Fruit fly (Drosophila melanogaster): ENCODE measurements around the gene Rpp14a.

The Rpp14a gene

dm6 chr3R:30046029-30047001, 10.3 kb upstream of the Rpp14a start, which contains the start of the genes RpL32 and CG7943:
Gene RpL32, minus strand, starts transcription at chr3R:30046161.
Gene CG7943, plus strand, starts transcription at chr3R:30046470.
- TF ChIP-seq Eip93F (GFP tag; optimal IDR thresholded peaks at IDR 0.05) (peak; percentile 91), Smox (GFP tag; optimal IDR thresholded peaks at IDR 0.05) (peak; percentile 93), salr (GFP tag; optimal IDR thresholded peaks at IDR 0.05) (peak; percentile 49 to 86), CG6792 (GFP tag; optimal IDR thresholded peaks at IDR 0.05) (peak; percentile 92), CG31627 (GFP tag; optimal IDR thresholded peaks at IDR 0.05) (peak; percentile 96), fkh (GFP tag; optimal IDR thresholded peaks at IDR 0.05) (peak; percentile 82), Hr38 (GFP tag; optimal IDR thresholded peaks at IDR 0.05) (peak; percentile 63), topi (GFP tag; optimal IDR thresholded peaks at IDR 0.05) (peak; percentile 95), CG8119 (GFP tag; IDR thresholded peaks at IDR 0.05) (peak; percentile 81), CG4318 (GFP tag; optimal IDR thresholded peaks at IDR 0.05) (no peak), CG32006 (GFP tag; optimal IDR thresholded peaks at IDR 0.05) (peak; percentile 84), CG6854 (GFP tag; optimal IDR thresholded peaks at IDR 0.05) (peak; percentile 93), acj6 (GFP tag; optimal IDR thresholded peaks at IDR 0.05) (peak; percentile 91), esn (GFP tag; optimal IDR thresholded peaks at IDR 0.05) (peak; percentile 97), svp (GFP tag) (peak; percentile 97), Blimp-1 (GFP tag; optimal IDR thresholded peaks at IDR 0.05) (peak; percentile 84), CG6276 (GFP tag; optimal IDR thresholded peaks at IDR 0.05) (no peak), CG3032 (tag; optimal IDR thresholded peaks at IDR 0.05) (peak; percentile 90), Ets21C (GFP tag; optimal IDR thresholded peaks at IDR 0.05) (peak; percentile 95), Ets96B (tag; optimal IDR thresholded peaks at IDR 0.05) (peak; percentile 86), OdsH (GFP tag; optimal IDR thresholded peaks at IDR 0.05) (peak; percentile 92), CG1621 (tag; optimal IDR thresholded peaks at IDR 0.05) (peak; percentile 78), pdm3 (GFP tag; optimal IDR thresholded peaks at IDR 0.05) (peak; percentile 93), CG15336 (GFP tag; IDR thresholded peaks at IDR 0.05) (peak; percentile 81), Lpt (GFP tag; optimal IDR thresholded peaks at IDR 0.05) (peak; percentile 83), CG10631 (GFP tag; optimal IDR thresholded peaks at IDR 0.05) (peak; percentile 92), CG34406 (GFP tag; optimal IDR thresholded peaks at IDR 0.05) (peak; percentile 89), cyc (GFP tag; optimal IDR thresholded peaks at IDR 0.05) (peak; percentile 97), CG6808 (GFP tag; optimal IDR thresholded peaks at IDR 0.05) (peak; percentile 80), Sox15 (GFP tag; optimal IDR thresholded peaks at IDR 0.05) (peak; percentile 90), CG11902 (GFP tag; optimal IDR thresholded peaks at IDR 0.05) (peak; percentile 93), CG8319 (GFP tag; optimal IDR thresholded peaks at IDR 0.05) (peak; percentile 91), ss (GFP tag; optimal IDR thresholded peaks at IDR 0.05) (peak; percentile 65 to 90), Eip78C (GFP tag) (peak; percentile 97), CG6163 (GFP tag; IDR thresholded peaks at IDR 0.05) (peak; percentile 95), CG11294 (GFP tag; IDR thresholded peaks at IDR 0.05) (peak; percentile 85), achi (GFP tag; optimal IDR thresholded peaks at IDR 0.05) (peak; percentile 91), Eip75B (GFP tag; optimal IDR thresholded peaks at IDR 0.05) (peak; percentile 94), eg (GFP tag; IDR thresholded peaks at IDR 0.05) (peak; percentile 93), Sox102F (GFP tag; optimal IDR thresholded peaks at IDR 0.05) (peak; percentile 93), CG7368 (GFP tag; optimal IDR thresholded peaks at IDR 0.05) (peak; percentile 92), lz (GFP tag; optimal IDR thresholded peaks at IDR 0.05) (peak; percentile 96), vri (GFP tag; optimal IDR thresholded peaks at IDR 0.05) (peak; percentile 90), Sox14 (GFP tag; optimal IDR thresholded peaks at IDR 0.05) (peak; percentile 92), fd85E (GFP tag; optimal IDR thresholded peaks at IDR 0.05) (peak; percentile 89), dsx (GFP tag; optimal IDR thresholded peaks at IDR 0.05; ENCODE audit: poor library complexity, severe bottlenecking) (peak; percentile 71), dac (GFP tag; optimal IDR thresholded peaks at IDR 0.05) (peak; percentile 80), CG8632 (GFP tag; optimal IDR thresholded peaks at IDR 0.05) (peak; percentile 84), spab (GFP tag; optimal IDR thresholded peaks at IDR 0.05) (no peak), Met (GFP tag; optimal IDR thresholded peaks at IDR 0.05) (peak; percentile 95)
